Fruit fly (Drosophila melanogaster): ENCODE measurements around the gene CG13102.

DNA sequence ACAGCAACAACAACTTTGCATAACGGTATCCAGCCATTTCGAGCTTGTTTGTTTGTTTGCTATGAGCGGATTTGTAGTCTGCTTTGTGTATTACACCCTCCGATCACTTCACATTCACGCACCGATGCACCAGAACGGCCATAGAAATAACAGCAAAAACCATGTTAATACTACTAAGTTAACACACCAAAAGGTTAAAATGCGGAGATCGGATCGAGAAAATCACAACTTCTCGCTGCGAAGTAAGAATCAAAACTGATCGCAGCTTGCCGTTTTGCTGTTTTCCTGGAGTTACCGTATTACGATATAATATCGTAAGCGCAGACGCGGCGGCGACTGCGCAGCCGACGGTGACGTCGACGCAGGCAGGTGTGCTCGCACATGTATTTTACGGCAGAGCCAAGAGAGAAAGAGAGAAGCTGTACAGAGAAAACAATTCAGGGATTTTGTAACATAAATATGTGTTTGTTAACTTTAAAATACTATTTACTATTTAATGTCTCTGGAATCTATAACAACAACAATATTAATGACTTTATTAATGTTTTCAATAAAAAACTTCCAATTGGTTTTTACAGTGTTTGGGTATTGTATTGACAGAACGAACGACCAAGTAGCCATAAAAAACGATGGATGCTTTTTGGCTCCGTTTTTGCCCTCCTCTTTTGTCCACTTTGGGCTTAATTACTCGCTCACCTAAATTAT, 27.2 kb upstream of the CG13102 start, which contains the start of gene CG13101:
- TF ChIP-seq CG8089 (GFP tag; optimal IDR thresholded peaks at IDR 0.05) (peak; percentile 63), usp (GFP tag; optimal IDR thresholded peaks at IDR 0.05) (no peak), CG8478 (optimal IDR thresholded peaks at IDR 0.05) (no peak), mirr (GFP tag; optimal IDR thresholded peaks at IDR 0.05) (no peak), CG10543 (GFP tag; optimal IDR thresholded peaks at IDR 0.05) (peak; percentile 39), CG7372 (GFP tag; IDR thresholded peaks at IDR 0.05) (peak; percentile 90), p53 (GFP tag; optimal IDR thresholded peaks at IDR 0.05) (peak; percentile 5), ci (GFP tag; IDR thresholded peaks at IDR 0.05) (peak; percentile 96), Hr78 (GFP tag; optimal IDR thresholded peaks at IDR 0.05) (peak in 1 of 2 experiments; percentile 72), pfk (GFP tag; optimal IDR thresholded peaks at IDR 0.05) (no peak)
